Fruit fly (Drosophila melanogaster) whole organism, prepupa: ENCODE data around the gene CG42780.

Experiments used
- CG3032 ChIP-seq: fragments of 200-800 bp; optimal IDR thresholded peaks from 2 replicates; lab custom pipeline; 2019; ENCODE audit warnings: missing biosample characterization, mild to moderate bottlenecking, missing genetic modification characterization, moderate library complexity
- CG32006 ChIP-seq: fragments of 200-800 bp; sonication (Bioruptor generic); optimal IDR thresholded peaks from 3 replicates; lab custom pipeline; 2017; ENCODE audit warnings: missing biosample characterization, mild to moderate bottlenecking, missing genetic modification characterization
- CG6792 ChIP-seq: fragments of 200-800 bp; sonication (Bioruptor generic); optimal IDR thresholded peaks from 3 replicates; lab custom pipeline; 2016; ENCODE audit warnings: missing biosample characterization, missing genetic modification characterization
- Eip75B ChIP-seq: fragments of 200-800 bp; sonication (Bioruptor generic); optimal IDR thresholded peaks from 3 replicates; lab custom pipeline; 2016; ENCODE audit warnings: missing biosample characterization, missing genetic modification characterization
- Lpt ChIP-seq: fragments of 200-800 bp; sonication (Bioruptor generic); optimal IDR thresholded peaks from 3 replicates; lab custom pipeline; 2016; ENCODE audit warnings: missing biosample characterization, missing genetic modification characterization
- pdm3 ChIP-seq: fragments of 200-800 bp; sonication (Bioruptor generic); optimal IDR thresholded peaks from 3 replicates; lab custom pipeline; 2016; ENCODE audit warnings: missing biosample characterization, missing genetic modification characterization
- ss ChIP-seq, 2 experiments: fragments of 200-800 bp; sonication (Bioruptor generic); optimal IDR thresholded peaks; 2 replicates in 1 of 2; 3 replicates in 1 of 2; lab custom pipeline; 2017 to 2018; ENCODE audit warnings: mild to moderate bottlenecking in 2 of 2, missing biosample characterization in 2 of 2, missing genetic modification characterization in 2 of 2, moderate library complexity in 1 of 2

DNA sequence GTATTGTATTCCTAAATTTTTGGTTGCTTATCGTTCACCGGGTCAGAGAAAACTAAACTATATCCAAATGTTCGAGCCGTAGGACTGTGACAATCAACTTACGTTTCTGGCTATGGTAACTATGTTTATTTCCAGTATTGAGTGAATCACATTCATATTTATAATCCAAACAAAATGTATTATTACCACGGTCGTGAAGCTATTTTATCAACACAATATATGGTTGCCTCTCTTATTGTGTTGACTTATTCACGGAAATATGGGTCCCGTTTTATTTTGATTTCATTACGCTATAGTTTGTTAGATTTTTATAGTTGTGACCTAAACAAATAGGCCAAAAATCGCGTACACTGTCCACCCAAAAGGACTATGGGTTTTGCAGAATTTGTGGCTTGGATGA is 15.4 kb upstream of the CG42780 start, which contains the start of gene CG15034:
- TF ChIP-seq Eip75B, result no peak
- TF ChIP-seq Lpt, result no peak
- TF ChIP-seq pdm3 (GFP tag; lab: Kevin White, UChicago), result no peak
- no peak for TF ChIP-seq CG6792 (GFP tag; lab: Kevin White, UChicago)
- TF ChIP-seq CG32006 (GFP tag; lab: Kevin White, UChicago), result no peak
- TF ChIP-seq CG3032 (tag; lab: Kevin White, UChicago), result no peak
- no peak for TF ChIP-seq ss (GFP tag; optimal IDR thresholded peaks at IDR 0.05; lab: Kevin White, UChicago)
